Fruit fly (Drosophila melanogaster): Measurements from ENCODE around the gene CG11601.
A peak's percentile ranks its signal among the peaks of the same experiment; 100 is the strongest.

The CG11601 gene

dm6 chr2L:306188-306927, 23.3 kb upstream of the CG11601 start (continued):
- TF ChIP-seq CG32532 (GFP tag; IDR thresholded peaks at IDR 0.05) (peak; percentile 14; the same call in 1 of the 2 replicates), chinmo (GFP tag; IDR thresholded peaks at IDR 0.05; ENCODE audit: partially characterized antibody) (peak; percentile 79; the same call in 1 of the 4 replicates), CG11085 (GFP tag; IDR thresholded peaks at IDR 0.05) (no peak)

dm6 chr2L:305646-306045, 22.6 kb upstream of the CG11601 start, which contains the start of gene Plc21C:
Gene Plc21C (plus strand): TSS chr2L:305935.
- TF ChIP-seq D (optimal IDR thresholded peaks at IDR 0.05) (no peak), D (GFP tag; optimal IDR thresholded peaks at IDR 0.05) (no peak), CG4328 (GFP tag; optimal IDR thresholded peaks at IDR 0.05) (peak; percentile 58), Lim3 (GFP tag; IDR thresholded peaks at IDR 0.05) (no peak), CG6683 (GFP tag; optimal IDR thresholded peaks at IDR 0.05) (no peak), zen2 (GFP tag; IDR thresholded peaks at IDR 0.05; ENCODE audit: partially characterized antibody) (no peak; the same call in 2 of the 3 replicates), CG10654 (GFP tag; optimal IDR thresholded peaks at IDR 0.05) (peak; percentile 18), zfh2 (GFP tag; optimal IDR thresholded peaks at IDR 0.05) (peak; percentile 33), org-1 (GFP tag; optimal IDR thresholded peaks at IDR 0.05) (no peak), CG6654 (GFP tag; optimal IDR thresholded peaks at IDR 0.05) (no peak), D19B (GFP tag; optimal IDR thresholded peaks at IDR 0.05) (no peak), Bteb2 (GFP tag; optimal IDR thresholded peaks at IDR 0.05) (peak; percentile 32), pros (GFP tag; optimal IDR thresholded peaks at IDR 0.05) (no peak), CG12219 (GFP tag; optimal IDR thresholded peaks at IDR 0.05) (no peak), tgo (GFP tag; IDR thresholded peaks at IDR 0.05) (0 out of 3 replicates have a peak, but pooled peaks have one; percentile 23), her (GFP tag; optimal IDR thresholded peaks at IDR 0.05) (peak; percentile 93), CG31441 (GFP tag; IDR thresholded peaks at IDR 0.05) (0 out of 2 replicates have a peak, but pooled peaks have one; percentile 46), peb (GFP tag; IDR thresholded peaks at IDR 0.05) (no peak), gce (GFP tag; IDR thresholded peaks at IDR 0.05) (no peak), Atf6 (GFP tag; IDR thresholded peaks at IDR 0.05) (peak; percentile 42; the same call in 1 of the 2 replicates), CG31365 (tag; optimal IDR thresholded peaks at IDR 0.05) (no peak), sna (GFP tag; IDR thresholded peaks at IDR 0.05; ENCODE audit: partially characterized antibody) (no peak), Spps (tag; optimal IDR thresholded peaks at IDR 0.05) (peak; percentile 24), CG10959 (GFP tag; IDR thresholded peaks at IDR 0.05) (no peak), Lhr (GFP tag; optimal IDR thresholded peaks at IDR 0.05) (peak; percentile 75), ci (GFP tag; IDR thresholded peaks at IDR 0.05) (0 out of 3 replicates have a peak, but pooled peaks have one; percentile 16), sd (tag; optimal IDR thresholded peaks at IDR 0.05) (peak; percentile 65), CG8924 (tag; optimal IDR thresholded peaks at IDR 0.05) (peak; percentile 43), lola (GFP tag; optimal IDR thresholded peaks at IDR 0.05) (peak in 1 of 3 experiments; percentile 22), CG14441 (GFP tag; IDR thresholded peaks at IDR 0.05) (peak; percentile 48), CG16813 (GFP tag; IDR thresholded peaks at IDR 0.05; ENCODE audit: partially characterized antibody) (peak; percentile 53; the same call in 2 of the 3 replicates), ara (GFP tag; IDR thresholded peaks at IDR 0.05) (no peak), CG8388 (GFP tag; optimal IDR thresholded peaks at IDR 0.05) (no peak), CG2202 (tag; optimal IDR thresholded peaks at IDR 0.05) (no peak), inv (GFP tag; IDR thresholded peaks at IDR 0.05; ENCODE audit: partially characterized antibody) (no peak; the same call in 1 of the 2 replicates), dati (GFP tag; IDR thresholded peaks at IDR 0.05) (no peak), CG11696 (GFP tag; IDR thresholded peaks at IDR 0.05) (no peak), CG13894 (tag; optimal IDR thresholded peaks at IDR 0.05) (peak; percentile 60), ab (GFP tag; optimal IDR thresholded peaks at IDR 0.05) (no peak), Kr (GFP tag; optimal IDR thresholded peaks at IDR 0.05) (no peak), seq (GFP tag; IDR thresholded peaks at IDR 0.05) (no peak), vnd (GFP tag; IDR thresholded peaks at IDR 0.05; ENCODE audit: partially characterized antibody) (no peak), Jarid2 (GFP tag; optimal IDR thresholded peaks at IDR 0.05) (peak; percentile 16), Dfd (GFP tag; optimal IDR thresholded peaks at IDR 0.05) (no peak)

All from whole organism, embryonic.